Worm (Caenorhabditis elegans): Measurements from ENCODE around the gene farl-11.
"Not testable (repeated sequence)": the region's sequence is repeated elsewhere in the genome, so short reads cannot be mapped to it uniquely, and the experiment has no call there.

Gene farl-11

DNA sequence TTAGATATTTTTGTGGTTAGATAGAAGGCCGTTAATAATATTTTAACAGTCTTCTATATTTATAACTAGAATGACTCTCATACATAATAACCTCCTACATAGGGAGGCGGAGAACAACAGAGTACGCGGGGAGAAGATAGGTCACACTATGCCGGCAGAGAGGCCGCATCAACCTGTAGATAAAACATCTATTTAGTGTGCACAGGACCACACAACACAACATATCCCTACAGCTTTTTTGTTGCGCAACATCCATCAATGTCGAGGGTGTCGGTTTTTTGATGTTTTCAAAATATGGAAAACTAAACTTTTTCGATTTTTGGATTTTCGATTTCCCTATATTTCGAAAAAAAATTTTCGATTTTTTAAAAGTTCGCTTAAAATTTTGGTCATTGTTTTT is 14.0 kb downstream of the farl-11 start:
- TF ChIP-seq ztf-11 (tag; optimal IDR thresholded peaks at IDR 0.05): no peak
- TF ChIP-seq daf-12 (tag; optimal IDR thresholded peaks at IDR 0.05): no peak
- TF ChIP-seq jun-1 (tag; optimal IDR thresholded peaks at IDR 0.05): no peak
- no peak for TF ChIP-seq pqm-1 (tag; optimal IDR thresholded peaks at IDR 0.05)

- TF ChIP-seq egl-5 (tag; optimal IDR thresholded peaks at IDR 0.05): peak; percentile 31
- TF ChIP-seq ztf-11 (tag; optimal IDR thresholded peaks at IDR 0.05): no peak
- peak; percentile 71 for TF ChIP-seq nhr-25 (tag; optimal IDR thresholded peaks at IDR 0.05)
- no peak for TF ChIP-seq sea-2 (GFP tag; optimal IDR thresholded peaks at IDR 0.05)
- no peak for TF ChIP-seq ZK546.5 (tag; optimal IDR thresholded peaks at IDR 0.05)
- no peak for TF ChIP-seq fkh-10 (GFP tag; optimal IDR thresholded peaks at IDR 0.05)
- TF ChIP-seq mdl-1 (tag; optimal IDR thresholded peaks at IDR 0.05): no peak
- TF ChIP-seq ama-1 (optimal IDR thresholded peaks at IDR 0.05): no peak
- no peak for TF ChIP-seq nhr-237 (tag; optimal IDR thresholded peaks at IDR 0.05)
Observed at ce11 chrII:7090085-7090484, 14.8 kb downstream of the farl-11 start.

- not testable (repeated sequence) for TF ChIP-seq fkh-10 (GFP tag; optimal IDR thresholded peaks at IDR 0.05); lsy-12 (tag; optimal IDR thresholded peaks at IDR 0.05); nhr-28 (tag; optimal IDR thresholded peaks at IDR 0.05)
Observed at ce11 chrII:7084021-7084420, 20.8 kb downstream of the farl-11 start, which contains the start of the genes T02G5.14 and T02G5.15. Gene T02G5.14, plus strand, starts transcription at chrII:7084321. Gene T02G5.15, plus strand, starts transcription at chrII:7084321.

DNA sequence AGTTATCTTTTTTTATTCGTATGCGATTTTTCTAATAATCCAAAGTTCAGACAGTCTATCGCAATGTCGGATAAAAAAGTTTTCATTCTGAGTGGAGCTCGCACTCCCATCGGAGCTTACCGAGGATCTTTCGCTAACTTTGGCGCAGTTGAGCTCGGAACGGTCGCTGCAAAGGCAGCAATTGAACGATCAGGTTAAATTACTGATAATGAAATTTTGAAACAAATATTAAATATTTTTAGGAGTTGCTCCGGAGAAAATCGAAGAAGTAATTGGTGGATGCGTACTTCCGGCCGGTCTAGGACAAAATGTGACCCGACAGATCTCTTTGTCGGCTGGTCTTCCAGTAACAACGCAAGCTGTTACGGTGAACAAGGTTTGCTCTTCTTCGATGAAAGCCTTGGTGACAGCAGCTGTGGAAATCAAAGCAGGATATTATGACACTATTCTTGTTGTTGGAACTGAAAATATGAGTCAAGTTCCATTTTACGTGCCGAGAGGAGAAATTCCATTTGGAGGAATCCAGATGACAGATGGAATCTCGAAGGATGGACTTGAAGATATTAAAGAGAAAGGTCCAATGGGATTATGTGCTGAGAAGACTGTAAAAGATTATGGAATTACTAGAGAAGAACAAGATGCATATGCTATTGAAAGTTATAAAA is 29.1 kb downstream of the farl-11 start, which contains the start of gene T02G5.7:
Gene T02G5.7, plus strand, starts transcription at position 51 of the 665 bp plus-strand sequence.
- TF ChIP-seq ama-1 (optimal IDR thresholded peaks at IDR 0.05) (peak; percentile 17), snpc-4 (tag; optimal IDR thresholded peaks at IDR 0.05) (no peak)

ce11 chrII:7073537-7073913 is 31.3 kb downstream of the farl-11 start, which contains the start of gene kat-1:
Gene kat-1, plus strand, starts transcription at chrII:7073814.
- TF ChIP-seq eor-1 (tag; optimal IDR thresholded peaks at IDR 0.05) (no peak), tbx-2 (tag; optimal IDR thresholded peaks at IDR 0.05) (no peak), R02D3.7 (tag; optimal IDR thresholded peaks at IDR 0.05) (no peak), ztf-4 (tag; optimal IDR thresholded peaks at IDR 0.05) (no peak), zag-1 (tag; optimal IDR thresholded peaks at IDR 0.05) (no peak), fkh-2 (tag; optimal IDR thresholded peaks at IDR 0.05) (no peak), unc-62 (GFP tag; optimal IDR thresholded peaks at IDR 0.05) (no peak), elt-3 (tag; optimal IDR thresholded peaks at IDR 0.05) (no peak), ceh-82 (tag; optimal IDR thresholded peaks at IDR 0.05) (no peak)

- no peak for TF ChIP-seq hmg-11 (tag; optimal IDR thresholded peaks at IDR 0.05)
- peak; percentile 41 for TF ChIP-seq pqm-1 (tag; optimal IDR thresholded peaks at IDR 0.05)
- TF ChIP-seq skn-1 (tag; optimal IDR thresholded peaks at IDR 0.05): peak; percentile 58
- no peak for TF ChIP-seq mdl-1 (tag; optimal IDR thresholded peaks at IDR 0.05)
- no peak for TF ChIP-seq ceh-82 (tag; optimal IDR thresholded peaks at IDR 0.05)
- no peak for TF ChIP-seq nhr-77 (tag; optimal IDR thresholded peaks at IDR 0.05)
- TF ChIP-seq elt-3 (tag; optimal IDR thresholded peaks at IDR 0.05): no peak
- TF ChIP-seq eor-1 (tag; optimal IDR thresholded peaks at IDR 0.05): no peak
- no peak for TF ChIP-seq fkh-2 (tag; optimal IDR thresholded peaks at IDR 0.05)
- no peak for TF ChIP-seq snpc-4 (tag; optimal IDR thresholded peaks at IDR 0.05)
- TF ChIP-seq daf-12 (tag; optimal IDR thresholded peaks at IDR 0.05): no peak
- TF ChIP-seq ama-1 (optimal IDR thresholded peaks at IDR 0.05): no peak
- no peak for TF ChIP-seq aly-2 (tag; optimal IDR thresholded peaks at IDR 0.05)
- TF ChIP-seq ceh-9 (tag; optimal IDR thresholded peaks at IDR 0.05): no peak
- peak; percentile 62 for TF ChIP-seq nfya-1 (tag; optimal IDR thresholded peaks at IDR 0.05; ENCODE audit: insufficient read depth)
- no peak for TF ChIP-seq ceh-28 (tag; optimal IDR thresholded peaks at IDR 0.05)
- no peak for TF ChIP-seq fos-1 (tag; optimal IDR thresholded peaks at IDR 0.05)
- TF ChIP-seq lsy-12 (tag; optimal IDR thresholded peaks at IDR 0.05): no peak
- TF ChIP-seq mml-1 (tag; optimal IDR thresholded peaks at IDR 0.05): no peak
- TF ChIP-seq elt-2 (tag; optimal IDR thresholded peaks at IDR 0.05): peak; percentile 61
- TF ChIP-seq nhr-11 (tag; optimal IDR thresholded peaks at IDR 0.05): peak; percentile 86
- no peak for TF ChIP-seq unc-39 (tag; optimal IDR thresholded peaks at IDR 0.05)
- no peak for TF ChIP-seq ZK546.5 (tag; optimal IDR thresholded peaks at IDR 0.05)
- no peak for TF ChIP-seq R02D3.7 (tag; optimal IDR thresholded peaks at IDR 0.05)
- peak; percentile 76 for TF ChIP-seq egl-5 (tag; optimal IDR thresholded peaks at IDR 0.05)
- TF ChIP-seq pha-4 (tag; optimal IDR thresholded peaks at IDR 0.05): no peak
- no peak for TF ChIP-seq nhr-237 (tag; optimal IDR thresholded peaks at IDR 0.05)
- TF ChIP-seq nhr-23 (tag; optimal IDR thresholded peaks at IDR 0.05): peak; percentile 59
- no peak for TF ChIP-seq nhr-28 (tag; optimal IDR thresholded peaks at IDR 0.05)
- TF ChIP-seq zag-1 (tag; optimal IDR thresholded peaks at IDR 0.05): no peak
Observed at ce11 chrII:7072590-7073536, 32.0 kb downstream of the farl-11 start.

Data from whole organism, L3 larva.